Worm (Caenorhabditis elegans): ENCODE measurements around the gene ZK856.18.

ce11 chrV:10148352-10148751 is 37.5 kb downstream of the ZK856.18 start, which contains the start of gene srsx-26:
- no peak for TF ChIP-seq sem-4 (tag; optimal IDR thresholded peaks at IDR 0.05)
- no peak for TF ChIP-seq nhr-11 (tag; optimal IDR thresholded peaks at IDR 0.05)
- TF ChIP-seq fos-1 (tag; optimal IDR thresholded peaks at IDR 0.05) = no peak
- no peak for TF ChIP-seq ztf-11 (tag; optimal IDR thresholded peaks at IDR 0.05)
- no peak for TF ChIP-seq nhr-12 (tag; optimal IDR thresholded peaks at IDR 0.05)
- TF ChIP-seq ztf-4 (tag; optimal IDR thresholded peaks at IDR 0.05) = no peak
- no peak for TF ChIP-seq egl-27 (tag; optimal IDR thresholded peaks at IDR 0.05)
- TF ChIP-seq zag-1 (tag; optimal IDR thresholded peaks at IDR 0.05) = no peak
- TF ChIP-seq F13H6.1 (tag; optimal IDR thresholded peaks at IDR 0.05) = no peak
- TF ChIP-seq ZK546.5 (tag; optimal IDR thresholded peaks at IDR 0.05) = no peak
- no peak for TF ChIP-seq sma-9 (GFP tag; optimal IDR thresholded peaks at IDR 0.05)
- TF ChIP-seq sma-9 (tag; optimal IDR thresholded peaks at IDR 0.05) = no peak
- no peak for TF ChIP-seq lin-13 (GFP tag; optimal IDR thresholded peaks at IDR 0.05)
- TF ChIP-seq lin-39 (tag; optimal IDR thresholded peaks at IDR 0.05) = no peak
